Fruit fly (Drosophila melanogaster): ENCODE results near the gene schlank.

DNA sequence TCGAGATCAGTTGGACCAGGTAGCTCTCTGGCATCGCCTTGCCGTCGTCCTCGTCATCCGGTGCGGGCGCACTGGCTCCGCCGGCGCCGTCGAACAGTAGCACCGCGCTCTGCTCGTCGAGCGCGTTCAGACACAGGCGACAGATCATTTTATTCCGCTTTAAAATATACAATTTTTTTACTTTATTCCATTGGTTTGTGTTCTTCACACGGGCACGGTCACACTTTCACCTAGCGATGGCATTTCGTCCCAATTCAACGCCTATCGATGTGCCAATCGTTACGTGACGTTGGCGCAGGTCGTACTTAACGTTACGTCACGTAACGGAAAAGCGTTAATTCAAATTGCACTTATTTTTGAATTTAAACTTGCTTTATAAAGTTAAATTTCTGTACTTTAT lies 34.0 kb upstream of the schlank start, which contains the start of gene CG12219:
- TF ChIP-seq Gug (GFP tag; IDR thresholded peaks at IDR 0.05) (no peak), Sox102F (GFP tag; optimal IDR thresholded peaks at IDR 0.05) (no peak), Met (GFP tag; optimal IDR thresholded peaks at IDR 0.05) (no peak), Eip78C (GFP tag) (no peak), OdsH (GFP tag; optimal IDR thresholded peaks at IDR 0.05) (no peak), Sox14 (GFP tag; optimal IDR thresholded peaks at IDR 0.05) (no peak), CG15336 (GFP tag; IDR thresholded peaks at IDR 0.05) (no peak), Eip93F (GFP tag; optimal IDR thresholded peaks at IDR 0.05) (no peak)

All from whole organism, prepupa.